Fruit fly (Drosophila melanogaster) whole organism, embryonic: ENCODE data around the gene Alg9.

Experiments
- Abd-B ChIP-seq: fragments of 200-800 bp; sonication (Bioruptor generic); optimal IDR thresholded peaks from 2 replicates; lab custom pipeline; 2018; ENCODE audit warnings: missing biosample characterization, mild to moderate bottlenecking, missing genetic modification characterization, moderate library complexity
- Adf1 ChIP-seq: fragments of 200-800 bp; sonication (Bioruptor generic); IDR thresholded peaks from 2 replicates; pipeline ENCODE4 v1.3.6; 2022; ENCODE audit warnings: missing biosample characterization, missing genetic modification characterization
- BEAF-32 ChIP-seq: fragments of 200-800 bp; sonication (Bioruptor generic); optimal IDR thresholded peaks from 3 replicates; lab custom pipeline; 2017; ENCODE audit warnings: missing biosample characterization, missing genetic modification characterization, mild to moderate bottlenecking, moderate library complexity, missing genetic modification reagents
- CG13123 ChIP-seq: fragments of 200-800 bp; sonication (Bioruptor generic); optimal IDR thresholded peaks from 2 replicates; lab custom pipeline; 2016; ENCODE audit warnings: missing biosample characterization, missing genetic modification characterization
- CG13287 ChIP-seq: fragments of 200-800 bp; sonication (Bioruptor generic); IDR thresholded peaks from 2 replicates; pipeline ENCODE4 v1.3.6; 2022; ENCODE audit warnings: missing biosample characterization, missing genetic modification characterization; ENCODE audit not compliant: partially characterized antibody
- CG13296 ChIP-seq: fragments of 200-800 bp; sonication (Bioruptor generic); optimal IDR thresholded peaks from 3 replicates; lab custom pipeline; 2018; ENCODE audit warnings: missing biosample characterization, mild to moderate bottlenecking, missing genetic modification characterization
- CG1529 ChIP-seq: fragments of 200-800 bp; sonication (Bioruptor generic); optimal IDR thresholded peaks from 3 replicates; lab custom pipeline; 2018; ENCODE audit warnings: missing biosample characterization, missing genetic modification characterization
- CG16815 ChIP-seq: fragments of 200-800 bp; sonication (Bioruptor generic); optimal IDR thresholded peaks from 3 replicates; lab custom pipeline; 2017; ENCODE audit warnings: missing biosample characterization, mild to moderate bottlenecking, missing genetic modification characterization
- CG17186 ChIP-seq: fragments of 200-800 bp; sonication (Bioruptor generic); optimal IDR thresholded peaks from 3 replicates; lab custom pipeline; 2017; ENCODE audit warnings: missing biosample characterization, missing genetic modification reagents, missing genetic modification characterization
- CG17361 ChIP-seq: fragments of 200-800 bp; sonication (Bioruptor generic); IDR thresholded peaks from 3 replicates; pipeline ENCODE4 v1.3.6; 2022; ENCODE audit warnings: missing biosample characterization, missing genetic modification characterization
- CG17612 ChIP-seq: fragments of 200-800 bp; sonication (Bioruptor generic); IDR thresholded peaks from 2 replicates; pipeline ENCODE4 v1.3.6; 2022; ENCODE audit warnings: missing biosample characterization, missing genetic modification characterization
- CG18262 ChIP-seq: fragments of 200-800 bp; optimal IDR thresholded peaks from 3 replicates; lab custom pipeline; 2019; ENCODE audit warnings: missing biosample characterization, mild to moderate bottlenecking, missing genetic modification characterization, moderate library complexity
- CG18599 ChIP-seq: fragments of 200-800 bp; sonication (Bioruptor generic); optimal IDR thresholded peaks from 3 replicates; lab custom pipeline; 2017; ENCODE audit warnings: missing biosample characterization, missing genetic modification characterization, mild to moderate bottlenecking, moderate library complexity, missing genetic modification reagents
- CG30403 ChIP-seq: fragments of 200-800 bp; sonication (Bioruptor generic); optimal IDR thresholded peaks from 3 replicates; lab custom pipeline; 2016; ENCODE audit warnings: missing biosample characterization, missing genetic modification characterization
- CG3407 ChIP-seq: fragments of 200-800 bp; sonication (Bioruptor generic); optimal IDR thresholded peaks from 2 replicates; lab custom pipeline; 2018; ENCODE audit warnings: missing biosample characterization, mild to moderate bottlenecking, missing genetic modification characterization
- CG3838 ChIP-seq: fragments of 200-800 bp; sonication (Bioruptor generic); optimal IDR thresholded peaks from 3 replicates; lab custom pipeline; 2016; ENCODE audit warnings: missing biosample characterization, missing genetic modification characterization
- CG3847 ChIP-seq: fragments of 200-800 bp; sonication (Bioruptor generic); IDR thresholded peaks from 2 replicates; pipeline ENCODE4 v1.3.6; 2022; ENCODE audit warnings: missing biosample characterization, missing genetic modification characterization
- CG3995 ChIP-seq: fragments of 200-800 bp; sonication (Bioruptor generic); optimal IDR thresholded peaks from 3 replicates; lab custom pipeline; 2016; ENCODE audit warnings: missing biosample characterization, missing genetic modification characterization
- CG6791 ChIP-seq: fragments of 200-800 bp; sonication (Bioruptor generic); IDR thresholded peaks from 3 replicates; pipeline ENCODE4 v1.3.6; 2022; ENCODE audit warnings: missing biosample characterization, missing genetic modification characterization; ENCODE audit not compliant: partially characterized antibody
- CG7271 ChIP-seq: fragments of 200-800 bp; sonication (Bioruptor generic); optimal IDR thresholded peaks from 2 replicates; lab custom pipeline; 2018; ENCODE audit warnings: missing biosample characterization, mild to moderate bottlenecking, missing genetic modification characterization, moderate library complexity
- CG7963 ChIP-seq: fragments of 200-800 bp; sonication (Bioruptor generic); IDR thresholded peaks from 3 replicates; pipeline ENCODE4 v1.3.6; 2022; ENCODE audit warnings: missing biosample characterization, missing genetic modification characterization; ENCODE audit not compliant: partially characterized antibody
- CG8359 ChIP-seq: fragments of 200-800 bp; sonication (Bioruptor generic); optimal IDR thresholded peaks from 2 replicates; lab custom pipeline; 2017; ENCODE audit warnings: missing biosample characterization, mild to moderate bottlenecking, missing genetic modification characterization, borderline replicate concordance
- CG8924 ChIP-seq: fragments of 200-800 bp; optimal IDR thresholded peaks from 3 replicates; lab custom pipeline; 2019; ENCODE audit warnings: missing biosample characterization, mild to moderate bottlenecking, missing genetic modification characterization, moderate library complexity
- Dbx ChIP-seq: fragments of 200-800 bp; sonication (Bioruptor generic); IDR thresholded peaks from 3 replicates; pipeline ENCODE4 v1.3.6; 2022; ENCODE audit warnings: missing biosample characterization, missing genetic modification characterization
- Dref ChIP-seq: fragments of 200-800 bp; sonication (Bioruptor generic); IDR thresholded peaks from 2 replicates; pipeline ENCODE4 v1.3.6; 2022; ENCODE audit warnings: missing biosample characterization, missing genetic modification characterization
- E2f2 ChIP-seq: fragments of 200-800 bp; sonication (Bioruptor generic); IDR thresholded peaks from 2 replicates; pipeline ENCODE4 v1.3.6; 2022; ENCODE audit warnings: missing biosample characterization, missing genetic modification characterization
- Ets97D ChIP-seq: fragments of 200-800 bp; sonication (Bioruptor generic); optimal IDR thresholded peaks from 3 replicates; lab custom pipeline; 2016; ENCODE audit warnings: missing biosample characterization, missing genetic modification characterization
- HmgZ ChIP-seq: fragments of 200-800 bp; sonication (Bioruptor generic); optimal IDR thresholded peaks from 2 replicates; lab custom pipeline; 2018; ENCODE audit warnings: missing biosample characterization, mild to moderate bottlenecking, missing genetic modification characterization
- Mrtf ChIP-seq: fragments of 200-800 bp; sonication (Bioruptor generic); IDR thresholded peaks from 3 replicates; pipeline ENCODE4 v1.3.6; 2022; ENCODE audit warnings: missing biosample characterization, missing genetic modification characterization
- Trl ChIP-seq, 3 experiments: fragments of >200 bp in 2 of 3; fragments of 200-800 bp in 1 of 3; sonication (Bioruptor generic) in 1 of 3; optimal IDR thresholded peaks; 2 replicates in 1 of 3; 3 replicates in 2 of 3; lab custom pipeline; 2016 to 2017; ENCODE audit warnings: missing biosample characterization in 1 of 3, missing genetic modification characterization in 1 of 3
- Vsx1 ChIP-seq: fragments of 200-800 bp; sonication (Bioruptor generic); optimal IDR thresholded peaks from 2 replicates; lab custom pipeline; 2017; ENCODE audit warnings: missing biosample characterization, mild to moderate bottlenecking, missing genetic modification characterization, missing genetic modification reagents
- ab ChIP-seq: fragments of 200-800 bp; sonication (Bioruptor generic); optimal IDR thresholded peaks from 2 replicates; lab custom pipeline; 2016; ENCODE audit warnings: missing biosample characterization, missing genetic modification characterization
- cg ChIP-seq: fragments of 200-800 bp; sonication (Bioruptor generic); optimal IDR thresholded peaks from 3 replicates; lab custom pipeline; 2019; ENCODE audit warnings: missing biosample characterization, mild to moderate bottlenecking, missing genetic modification characterization, moderate library complexity
- corto ChIP-seq: fragments of 200-800 bp; sonication (Bioruptor generic); optimal IDR thresholded peaks from 2 replicates; lab custom pipeline; 2016; ENCODE audit warnings: missing biosample characterization, mild to moderate bottlenecking, missing genetic modification characterization, moderate library complexity
- dati ChIP-seq: fragments of 200-800 bp; sonication (Bioruptor generic); IDR thresholded peaks from 2 replicates; pipeline ENCODE4 v1.3.6; 2022; ENCODE audit warnings: missing biosample characterization, missing genetic modification characterization
- ems ChIP-seq: fragments of 200-800 bp; sonication (Bioruptor generic); optimal IDR thresholded peaks from 3 replicates; lab custom pipeline; 2016; ENCODE audit warnings: missing biosample characterization, missing genetic modification characterization
- esg ChIP-seq: fragments of 200-800 bp; sonication (Bioruptor generic); conservative IDR thresholded peaks from 2 replicates; pipeline ENCODE4 v1.3.6; 2022; ENCODE audit warnings: missing biosample characterization, missing genetic modification characterization
- inv ChIP-seq: fragments of 200-800 bp; sonication (Bioruptor generic); IDR thresholded peaks from 2 replicates; pipeline ENCODE4 v1.3.6; 2022; ENCODE audit warnings: missing biosample characterization, missing genetic modification characterization; ENCODE audit not compliant: partially characterized antibody
- kay ChIP-seq: fragments of 200-800 bp; sonication (Bioruptor generic); optimal IDR thresholded peaks from 2 replicates; lab custom pipeline; 2016; ENCODE audit warnings: missing biosample characterization, missing genetic modification characterization
- nmo ChIP-seq: fragments of 200-800 bp; sonication (Bioruptor generic); optimal IDR thresholded peaks from 2 replicates; lab custom pipeline; 2018; ENCODE audit warnings: missing biosample characterization, mild to moderate bottlenecking, missing genetic modification characterization, moderate library complexity
- phol ChIP-seq: fragments of 200-800 bp; sonication (Bioruptor generic); optimal IDR thresholded peaks from 3 replicates; lab custom pipeline; 2018; ENCODE audit warnings: missing biosample characterization, mild to moderate bottlenecking, missing genetic modification characterization, moderate library complexity
- row ChIP-seq: fragments of 200-800 bp; sonication (Bioruptor generic); IDR thresholded peaks from 3 replicates; pipeline ENCODE4 v1.3.6; 2022; ENCODE audit warnings: missing biosample characterization, missing genetic modification characterization
- stwl ChIP-seq: fragments of 200-800 bp; sonication (Bioruptor generic); optimal IDR thresholded peaks from 3 replicates; lab custom pipeline; 2018; ENCODE audit warnings: missing biosample characterization, mild to moderate bottlenecking, missing genetic modification characterization, moderate library complexity
- sug ChIP-seq: fragments of 200-800 bp; optimal IDR thresholded peaks from 2 replicates; lab custom pipeline; 2019; ENCODE audit warnings: missing biosample characterization, mild to moderate bottlenecking, missing genetic modification characterization, moderate library complexity
- tna ChIP-seq: fragments of 200-800 bp; sonication (Bioruptor generic); IDR thresholded peaks from 2 replicates; pipeline ENCODE4 v1.3.6; 2022; ENCODE audit warnings: missing biosample characterization, missing genetic modification characterization; ENCODE audit not compliant: partially characterized antibody
- unc-4 ChIP-seq: fragments of 200-800 bp; sonication (Bioruptor generic); IDR thresholded peaks from 2 replicates; pipeline ENCODE4 v1.3.6; 2022; ENCODE audit warnings: missing biosample characterization, missing genetic modification characterization; ENCODE audit not compliant: partially characterized antibody
- vnd ChIP-seq: fragments of 200-800 bp; sonication (Bioruptor generic); IDR thresholded peaks from 3 replicates; pipeline ENCODE4 v1.3.6; 2022; ENCODE audit warnings: missing biosample characterization, missing genetic modification characterization; ENCODE audit not compliant: partially characterized antibody

The Alg9 gene

dm6 chr3R:25249145-25250141, 28.1 kb downstream of the Alg9 start, which contains the start of gene Nup358 (continued):
- TF ChIP-seq ems (no peak), CG7271 (no peak), dati (no peak), CG13123 (no peak), Mrtf (GFP tag; lab: Robert Waterston, UW) (no peak), Adf1 (GFP tag; lab: Robert Waterston, UW) (peak; percentile 5; the same call in 1 of the 2 replicates), CG3847 (GFP tag; lab: Robert Waterston, UW) (no peak), Dbx (peak; percentile 54; the same call in 1 of the 3 replicates), Trl (optimal IDR thresholded peaks at IDR 0.05; lab: Kevin White, UChicago) (no peak), Trl (GFP tag; optimal IDR thresholded peaks at IDR 0.05; lab: Kevin White, UChicago) (no peak), CG8359 (GFP tag; lab: Kevin White, UChicago) (no peak), ab (GFP tag; lab: Kevin White, UChicago) (no peak), row (GFP tag; lab: Robert Waterston, UW) (peak; percentile 64), Dref (GFP tag; lab: Robert Waterston, UW) (peak; percentile 98), esg (GFP tag; lab: Robert Waterston, UW) (no peak), nmo (GFP tag; lab: Kevin White, UChicago) (peak; percentile 55), CG18262 (tag; lab: Kevin White, UChicago) (peak; percentile 25), stwl (tag; lab: Kevin White, UChicago) (peak; percentile 62), CG13287 (peak; percentile 97), CG17361 (no peak), kay (no peak), vnd (GFP tag; lab: Robert Waterston, UW) (peak; percentile 97), Abd-B (peak; percentile 14), E2f2 (peak; percentile 74), CG1529 (no peak), Vsx1 (GFP tag; lab: Kevin White, UChicago) (no peak), CG8924 (tag; lab: Kevin White, UChicago) (peak; percentile 32), CG7963 (GFP tag; lab: Robert Waterston, UW) (peak; percentile 97), CG17186 (GFP tag; lab: Kevin White, UChicago) (peak; percentile 58), CG30403 (GFP tag; lab: Kevin White, UChicago) (peak; percentile 20), BEAF-32 (GFP tag; lab: Kevin White, UChicago) (peak; percentile 95), phol (peak; percentile 73), inv (GFP tag; lab: Robert Waterston, UW) (peak; percentile 98), CG18599 (GFP tag; lab: Kevin White, UChicago) (no peak), HmgZ (tag; lab: Kevin White, UChicago) (peak; percentile 36), CG3995 (GFP tag; lab: Kevin White, UChicago) (peak; percentile 53), CG6791 (GFP tag; lab: Robert Waterston, UW) (peak; percentile 99), CG17612 (GFP tag; lab: Robert Waterston, UW) (no peak), corto (GFP tag; lab: Kevin White, UChicago) (peak; percentile 16), CG13296 (GFP tag; lab: Kevin White, UChicago) (no peak), CG16815 (GFP tag; lab: Kevin White, UChicago) (no peak), Ets97D (peak; percentile 80), unc-4 (peak; percentile 96), sug (tag; lab: Kevin White, UChicago) (peak; percentile 23), CG3407 (GFP tag; lab: Kevin White, UChicago) (no peak), CG3838 (GFP tag; lab: Kevin White, UChicago) (no peak), tna (peak; percentile 98), cg (peak; percentile 85)
